Worm (Caenorhabditis elegans) whole organism, late embryonic: ENCODE results near the gene Y69E1A.5.

Experiments used
- C38D4.7 ChIP-seq: fragments of 200-800 bp; sonication (Bioruptor generic); optimal IDR thresholded peaks from 2 replicates; lab custom pipeline; 2018; ENCODE audit warnings: mild to moderate bottlenecking, missing genetic modification characterization, moderate library complexity, missing compliant biosample characterization
- F13H6.1 ChIP-seq: sonication (generic microtip); optimal IDR thresholded peaks from 2 replicates; lab custom pipeline; 2016; ENCODE audit warnings: missing genetic modification characterization, missing compliant biosample characterization
- K02D7.2 ChIP-seq: sonication (generic microtip); optimal IDR thresholded peaks from 2 replicates; lab custom pipeline; 2017; ENCODE audit warnings: mild to moderate bottlenecking, missing genetic modification characterization, missing compliant biosample characterization
- K09A11.1 ChIP-seq: sonication (generic microtip); optimal IDR thresholded peaks from 2 replicates; lab custom pipeline; 2017; ENCODE audit warnings: antibody characterized with exemption, mild to moderate bottlenecking, missing genetic modification characterization, missing compliant biosample characterization; ENCODE audit not compliant: insufficient read depth
- Y22D7AL.16 ChIP-seq: sonication (generic microtip); optimal IDR thresholded peaks from 2 replicates; lab custom pipeline; 2016; ENCODE audit warnings: missing genetic modification characterization, missing compliant biosample characterization
- ahr-1 ChIP-seq: sonication (generic microtip); optimal IDR thresholded peaks from 2 replicates; lab custom pipeline; 2016; ENCODE audit warnings: missing genetic modification characterization, missing compliant biosample characterization
- ama-1 ChIP-seq: fragments of 150-350 bp; optimal IDR thresholded peaks from 2 replicates; lab custom pipeline; 2014
- ceh-19 ChIP-seq: fragments of 200-800 bp; sonication (Bioruptor generic); optimal IDR thresholded peaks from 2 replicates; lab custom pipeline; 2018; ENCODE audit warnings: mild to moderate bottlenecking, missing genetic modification characterization, missing compliant biosample characterization
- ceh-2 ChIP-seq: sonication (generic microtip); optimal IDR thresholded peaks from 2 replicates; lab custom pipeline; 2016; ENCODE audit warnings: missing genotype, missing genetic modification characterization, missing compliant biosample characterization
- ceh-22 ChIP-seq: sonication (generic microtip); optimal IDR thresholded peaks from 2 replicates; lab custom pipeline; 2017; ENCODE audit warnings: missing biosample characterization, missing genetic modification characterization
- ceh-24 ChIP-seq: sonication (generic microtip); optimal IDR thresholded peaks from 2 replicates; lab custom pipeline; 2016; ENCODE audit warnings: mild to moderate bottlenecking, missing genetic modification characterization, missing compliant biosample characterization
- ceh-30 ChIP-seq: fragments of 150-350 bp; optimal IDR thresholded peaks from 2 replicates; lab custom pipeline; 2014; ENCODE audit warnings: missing biosample characterization, missing genetic modification characterization
- ceh-31 ChIP-seq: sonication (generic microtip); optimal IDR thresholded peaks from 2 replicates; lab custom pipeline; 2016; ENCODE audit warnings: missing genetic modification characterization, missing compliant biosample characterization
- ceh-34 ChIP-seq: sonication (generic microtip); optimal IDR thresholded peaks from 2 replicates; lab custom pipeline; 2016; ENCODE audit warnings: mild to moderate bottlenecking, missing genetic modification characterization, missing compliant biosample characterization
- ceh-45 ChIP-seq: fragments of 200-800 bp; sonication (Bioruptor generic); IDR thresholded peaks from 2 replicates; pipeline ENCODE4 v1.3.6; 2022; ENCODE audit warnings: missing genetic modification reagents, missing genetic modification characterization, missing compliant biosample characterization
- ceh-6 ChIP-seq: fragments of 200-800 bp; sonication (Bioruptor generic); optimal IDR thresholded peaks from 2 replicates; lab custom pipeline; 2018; ENCODE audit warnings: mild to moderate bottlenecking, missing genetic modification characterization, missing compliant biosample characterization
- dmd-4 ChIP-seq: sonication (generic microtip); optimal IDR thresholded peaks from 2 replicates; lab custom pipeline; 2016; ENCODE audit warnings: borderline replicate concordance, missing genetic modification characterization, missing compliant biosample characterization
- dve-1 ChIP-seq: sonication (generic microtip); optimal IDR thresholded peaks from 2 replicates; lab custom pipeline; 2017; ENCODE audit warnings: antibody characterized with exemption, mild to moderate bottlenecking, missing genetic modification characterization, missing compliant biosample characterization
- elt-4 ChIP-seq: sonication (generic microtip); optimal IDR thresholded peaks from 2 replicates; lab custom pipeline; 2016; ENCODE audit warnings: missing genetic modification characterization, missing compliant biosample characterization
- ets-4 ChIP-seq: sonication (generic microtip); optimal IDR thresholded peaks from 2 replicates; lab custom pipeline; 2016; ENCODE audit warnings: missing genetic modification characterization, missing compliant biosample characterization
- fax-1 ChIP-seq: sonication (generic microtip); optimal IDR thresholded peaks from 2 replicates; lab custom pipeline; 2016; ENCODE audit warnings: missing genotype, missing genetic modification characterization, missing compliant biosample characterization
- fkh-6 ChIP-seq: sonication (generic microtip); optimal IDR thresholded peaks from 2 replicates; lab custom pipeline; 2016; ENCODE audit warnings: missing genetic modification characterization, missing compliant biosample characterization
- gmeb-2 ChIP-seq: sonication (generic microtip); optimal IDR thresholded peaks from 2 replicates; lab custom pipeline; 2016; ENCODE audit warnings: missing genetic modification characterization, inconsistent platforms, missing compliant biosample characterization
- hlh-30 ChIP-seq: sonication (generic microtip); optimal IDR thresholded peaks from 2 replicates; lab custom pipeline; 2017; ENCODE audit warnings: antibody characterized with exemption, missing genetic modification characterization, missing compliant biosample characterization; ENCODE audit not compliant: insufficient read depth
- hlh-6 ChIP-seq: sonication (generic microtip); optimal IDR thresholded peaks from 2 replicates; lab custom pipeline; 2016; ENCODE audit warnings: missing genotype, missing genetic modification characterization, missing compliant biosample characterization
- lim-6 ChIP-seq: sonication (generic microtip); optimal IDR thresholded peaks from 2 replicates; lab custom pipeline; 2016; ENCODE audit warnings: missing genetic modification characterization, missing compliant biosample characterization
- nfya-1 ChIP-seq: sonication (generic microtip); optimal IDR thresholded peaks from 2 replicates; lab custom pipeline; 2017; ENCODE audit warnings: missing genetic modification characterization, mild to moderate bottlenecking, missing compliant biosample characterization, antibody characterized with exemption, moderate library complexity
- nhr-11 ChIP-seq: fragments of 150-350 bp; optimal IDR thresholded peaks from 2 replicates; lab custom pipeline; 2014; ENCODE audit warnings: missing biosample characterization, missing genetic modification characterization
- nhr-232 ChIP-seq: sonication (generic microtip); optimal IDR thresholded peaks from 2 replicates; lab custom pipeline; 2016; ENCODE audit warnings: missing genetic modification characterization, missing compliant biosample characterization
- odd-2 ChIP-seq: sonication (generic microtip); optimal IDR thresholded peaks from 2 replicates; lab custom pipeline; 2017; ENCODE audit warnings: antibody characterized with exemption, mild to moderate bottlenecking, missing genetic modification characterization, missing compliant biosample characterization
- pat-9 ChIP-seq: fragments of 200-800 bp; sonication (Bioruptor generic); optimal IDR thresholded peaks from 2 replicates; lab custom pipeline; 2018; ENCODE audit warnings: mild to moderate bottlenecking, missing genetic modification characterization, moderate library complexity, missing compliant biosample characterization
- pax-1 ChIP-seq: fragments of 150-350 bp; optimal IDR thresholded peaks from 2 replicates; lab custom pipeline; 2014; ENCODE audit warnings: missing biosample characterization, missing genetic modification characterization
- pha-2 ChIP-seq: sonication (generic microtip); optimal IDR thresholded peaks from 2 replicates; lab custom pipeline; 2017; ENCODE audit warnings: mild to moderate bottlenecking, missing genetic modification characterization, missing compliant biosample characterization
- pros-1 ChIP-seq: fragments of 150-350 bp; optimal IDR thresholded peaks from 2 replicates; lab custom pipeline; 2014; ENCODE audit warnings: missing biosample characterization, missing genetic modification reagents, missing genetic modification characterization
- ref-2 ChIP-seq: sonication (generic microtip); optimal IDR thresholded peaks from 2 replicates; lab custom pipeline; 2016; ENCODE audit warnings: missing genetic modification characterization, missing compliant biosample characterization
- sox-4 ChIP-seq: sonication (generic microtip); optimal IDR thresholded peaks from 2 replicates; lab custom pipeline; 2017; ENCODE audit warnings: mild to moderate bottlenecking, missing genetic modification characterization, inconsistent platforms, missing compliant biosample characterization
- tbx-2 ChIP-seq: sonication (generic microtip); optimal IDR thresholded peaks from 2 replicates; lab custom pipeline; 2016; ENCODE audit warnings: missing genetic modification characterization, missing compliant biosample characterization
- tbx-7 ChIP-seq: sonication (generic microtip); optimal IDR thresholded peaks from 2 replicates; lab custom pipeline; 2016; ENCODE audit warnings: missing genotype, missing genetic modification characterization, missing compliant biosample characterization
- unc-3 ChIP-seq, 2 experiments: fragments of 200-800 bp in 1 of 2; sonication (Bioruptor generic) in 1 of 2; sonication (generic microtip) in 1 of 2; conservative IDR thresholded peaks in 1 of 2; optimal IDR thresholded peaks in 1 of 2; 2 replicates each; pipeline versions ENCODE4 v1.3.6 to Lab custom; 2016 to 2022; ENCODE audit warnings: missing compliant biosample characterization in 2 of 2, missing genetic modification characterization in 2 of 2, missing genetic modification reagents in 1 of 2
- unc-55 ChIP-seq: sonication (generic microtip); optimal IDR thresholded peaks from 2 replicates; lab custom pipeline; 2017; ENCODE audit warnings: missing biosample characterization, missing genetic modification reagents, missing genetic modification characterization
- unc-86 ChIP-seq: sonication (generic microtip); optimal IDR thresholded peaks from 2 replicates; lab custom pipeline; 2016; ENCODE audit warnings: missing genetic modification characterization, missing compliant biosample characterization

Y69E1A.5 gene

ce11 chrIV:10916134-10916533, 41.3 kb downstream of the Y69E1A.5 start:
- TF ChIP-seq K09A11.1 = no peak
- no peak for TF ChIP-seq unc-55 (GFP tag; lab: Kevin White, UChicago)
- no peak for TF ChIP-seq F13H6.1 (tag; lab: Kevin White, UChicago)
- TF ChIP-seq nfya-1 = no peak
- TF ChIP-seq ref-2 = no peak
- no peak for TF ChIP-seq fax-1 (tag; lab: Kevin White, UChicago)

ce11 chrIV:10915388-10915787, 42.1 kb downstream of the Y69E1A.5 start, which contains the start of gene ZK593.3:
ZK593.3 (plus strand) TSS chrIV:10915688.
- TF ChIP-seq unc-3 (GFP tag; conservative IDR thresholded peaks at IDR 0.05; lab: Robert Waterston, UW) (no peak), unc-3 (tag; optimal IDR thresholded peaks at IDR 0.05; lab: Kevin White, UChicago) (no peak), ceh-2 (tag; lab: Kevin White, UChicago) (no peak), nhr-11 (tag; lab: Kevin White, UChicago) (no peak), ets-4 (no peak), ceh-31 (no peak), gmeb-2 (tag; lab: Kevin White, UChicago) (no peak), unc-86 (no peak), pros-1 (tag; lab: Kevin White, UChicago) (no peak), tbx-7 (tag; lab: Kevin White, UChicago) (no peak), ceh-34 (tag; lab: Kevin White, UChicago) (no peak), sox-4 (tag; lab: Kevin White, UChicago) (no peak), ahr-1 (tag; lab: Kevin White, UChicago) (no peak), hlh-30 (tag; lab: Kevin White, UChicago) (no peak), pax-1 (no peak), ceh-22 (no peak), C38D4.7 (GFP tag; lab: Kevin White, UChicago) (no peak)
- TF ChIP-seq, all 69 proteins: peak for 0

ce11 chrIV:10913081-10913480, 44.4 kb downstream of the Y69E1A.5 start, which contains the start of gene ZK593.2:
ZK593.2 (plus strand) TSS chrIV:10913381.
- TF ChIP-seq dmd-4 (tag; lab: Kevin White, UChicago) = no peak
- TF ChIP-seq Y22D7AL.16 (tag; lab: Kevin White, UChicago) = no peak
- TF ChIP-seq dve-1 = no peak
- no peak for TF ChIP-seq ceh-6 (GFP tag; lab: Kevin White, UChicago)
- no peak for TF ChIP-seq nhr-232 (tag; lab: Kevin White, UChicago)
- TF ChIP-seq ama-1 (lab: Kevin White, UChicago) = no peak

- no peak for TF ChIP-seq K09A11.1
- TF ChIP-seq ceh-30 (tag; lab: Kevin White, UChicago) = no peak
- no peak for TF ChIP-seq lim-6 (tag; lab: Kevin White, UChicago)
- no peak for TF ChIP-seq ets-4
- no peak for TF ChIP-seq K02D7.2 (tag; lab: Kevin White, UChicago)
- no peak for TF ChIP-seq tbx-2
- TF ChIP-seq nfya-1 = no peak
- TF ChIP-seq ceh-2 (tag; lab: Kevin White, UChicago) = no peak
- no peak for TF ChIP-seq fkh-6
- TF ChIP-seq hlh-6 = no peak
- TF ChIP-seq F13H6.1 (tag; lab: Kevin White, UChicago) = no peak
- TF ChIP-seq ceh-24 (tag; lab: Kevin White, UChicago) = no peak
- no peak for TF ChIP-seq unc-3 (GFP tag; conservative IDR thresholded peaks at IDR 0.05; lab: Robert Waterston, UW)
- TF ChIP-seq unc-3 (tag; optimal IDR thresholded peaks at IDR 0.05; lab: Kevin White, UChicago) = no peak
Observed at ce11 chrIV:10909708-10910107, 47.7 kb downstream of the Y69E1A.5 start, which contains the start of gene pyk-2. pyk-2 (plus strand) TSS chrIV:10909913.

- TF ChIP-seq ceh-19 (GFP tag; lab: Kevin White, UChicago) (no peak), fkh-6 (no peak), lim-6 (tag; lab: Kevin White, UChicago) (no peak), odd-2 (tag; lab: Kevin White, UChicago) (no peak), pha-2 (tag; lab: Kevin White, UChicago) (no peak), dmd-4 (tag; lab: Kevin White, UChicago) (no peak), pat-9 (tag; lab: Kevin White, UChicago) (no peak), ceh-45 (GFP tag; lab: Robert Waterston, UW) (no peak), elt-4 (tag; lab: Kevin White, UChicago) (no peak)
- TF ChIP-seq, all 69 proteins: peak for 0
Observed at ce11 chrIV:10909206-10909605, 48.2 kb downstream of the Y69E1A.5 start, which contains the start of gene ZK596.2. ZK596.2 (minus strand) TSS chrIV:10909306.
